Fruit fly (Drosophila melanogaster): Measurements from ENCODE around the gene CG14687.

CG14687 gene

dm6 chr3R:10784058-10784499, 8.6 kb upstream of the CG14687 start, which contains the start of the genes mRpL37 and Rbp1 (continued):
- TF ChIP-seq CG13123 (GFP tag; optimal IDR thresholded peaks at IDR 0.05) (peak; percentile 50), CTCF (GFP tag; optimal IDR thresholded peaks at IDR 0.05) (no peak), CG1647 (GFP tag; optimal IDR thresholded peaks at IDR 0.05) (peak; percentile 33), CG11247 (GFP tag; IDR thresholded peaks at IDR 0.05) (peak; percentile 44), Bgb (GFP tag; IDR thresholded peaks at IDR 0.05; ENCODE audit: partially characterized antibody) (peak; percentile 79), tio (GFP tag; optimal IDR thresholded peaks at IDR 0.05) (peak; percentile 66), Hr39 (optimal IDR thresholded peaks at IDR 0.05) (no peak), seq (GFP tag; IDR thresholded peaks at IDR 0.05) (no peak), Hmx (GFP tag; optimal IDR thresholded peaks at IDR 0.05) (no peak), HLH3B (GFP tag; IDR thresholded peaks at IDR 0.05) (peak; percentile 71; the same call in 1 of the 2 replicates), Lim3 (GFP tag; IDR thresholded peaks at IDR 0.05) (no peak), onecut (GFP tag; IDR thresholded peaks at IDR 0.05) (peak; percentile 59; the same call in 1 of the 2 replicates), Dip2 (GFP tag; IDR thresholded peaks at IDR 0.05) (no peak), wor (GFP tag; IDR thresholded peaks at IDR 0.05) (no peak), CG14667 (GFP tag; IDR thresholded peaks at IDR 0.05) (peak; percentile 48), CG9215 (GFP tag; IDR thresholded peaks at IDR 0.05) (peak; percentile 88), dpn (GFP tag; optimal IDR thresholded peaks at IDR 0.05) (peak; percentile 48 to 82), CG2712 (tag; optimal IDR thresholded peaks at IDR 0.05) (peak; percentile 89), ssp (GFP tag; IDR thresholded peaks at IDR 0.05) (peak; percentile 80), dan (GFP tag; IDR thresholded peaks at IDR 0.05) (peak; percentile 43; the same call in 1 of the 2 replicates), CG6791 (GFP tag; IDR thresholded peaks at IDR 0.05; ENCODE audit: partially characterized antibody) (peak; percentile 60; the same call in 2 of the 3 replicates), Awh (GFP tag; IDR thresholded peaks at IDR 0.05) (no peak), CG6689 (GFP tag; IDR thresholded peaks at IDR 0.05) (peak; percentile 63), Aef1 (GFP tag; IDR thresholded peaks at IDR 0.05) (peak; percentile 88), Pdp1 (GFP tag; optimal IDR thresholded peaks at IDR 0.05) (peak; percentile 82 to 89), Taf1 (GFP tag; IDR thresholded peaks at IDR 0.05) (peak; percentile 63; the same call in 1 of the 2 replicates), Hmr (GFP tag; optimal IDR thresholded peaks at IDR 0.05) (no peak), az2 (GFP tag; optimal IDR thresholded peaks at IDR 0.05) (peak; percentile 77), CG18764 (GFP tag; optimal IDR thresholded peaks at IDR 0.05) (peak; percentile 57), CG13296 (GFP tag; optimal IDR thresholded peaks at IDR 0.05) (peak; percentile 47), CG11456 (GFP tag; IDR thresholded peaks at IDR 0.05) (peak; percentile 84), Meics (GFP tag; optimal IDR thresholded peaks at IDR 0.05) (peak; percentile 65), vnd (GFP tag; IDR thresholded peaks at IDR 0.05; ENCODE audit: partially characterized antibody) (peak; percentile 88), CG11398 (GFP tag; optimal IDR thresholded peaks at IDR 0.05) (no peak), Lhr (GFP tag; optimal IDR thresholded peaks at IDR 0.05) (peak; percentile 64), CG8765 (GFP tag; IDR thresholded peaks at IDR 0.05) (peak; percentile 84), pum (GFP tag; optimal IDR thresholded peaks at IDR 0.05) (peak; percentile 71), Myb (GFP tag; optimal IDR thresholded peaks at IDR 0.05) (no peak), mam (GFP tag; optimal IDR thresholded peaks at IDR 0.05) (peak; percentile 76), CG8388 (GFP tag; optimal IDR thresholded peaks at IDR 0.05) (no peak), Atf3 (GFP tag; optimal IDR thresholded peaks at IDR 0.05) (no peak), CG8281 (tag; optimal IDR thresholded peaks at IDR 0.05) (no peak), crc (GFP tag; optimal IDR thresholded peaks at IDR 0.05) (no peak), Doc2 (GFP tag; IDR thresholded peaks at IDR 0.05) (no peak), org-1 (GFP tag; optimal IDR thresholded peaks at IDR 0.05) (no peak), insv (GFP tag; optimal IDR thresholded peaks at IDR 0.05) (peak in 1 of 2 experiments; percentile 42), CG43689 (GFP tag; IDR thresholded peaks at IDR 0.05) (no peak), CG11504 (tag; optimal IDR thresholded peaks at IDR 0.05) (peak; percentile 81), h (optimal IDR thresholded peaks at IDR 0.05) (no peak), Ets65A (GFP tag) (peak; percentile 97), CG13775 (GFP tag; optimal IDR thresholded peaks at IDR 0.05) (peak; percentile 82), gcm2 (GFP tag; optimal IDR thresholded peaks at IDR 0.05) (no peak), CG7745 (tag; optimal IDR thresholded peaks at IDR 0.05) (no peak), Poxn (GFP tag; IDR thresholded peaks at IDR 0.05) (no peak)
